Worm (Caenorhabditis elegans) whole organism, late embryonic: ENCODE data around the gene C35A5.3.

ENCODE experiments used
- ceh-22 ChIP-seq: sonication (generic microtip); optimal IDR thresholded peaks from 2 replicates; lab custom pipeline; 2017; ENCODE audit warnings: missing biosample characterization, missing genetic modification characterization
- hlh-8 ChIP-seq: sonication (generic microtip); optimal IDR thresholded peaks from 2 replicates; lab custom pipeline; 2016; ENCODE audit warnings: missing genotype, missing genetic modification characterization, missing compliant biosample characterization

- TF ChIP-seq ceh-22 (tag; lab: Kevin White, UChicago) (no peak), hlh-8 (tag; lab: Kevin White, UChicago) (no peak)
Observed at ce11 chrV:10529600-10529999, 28.4 kb upstream of the C35A5.3 start.
